Fruit fly (Drosophila melanogaster): ENCODE results near the gene Tollo.
A peak's percentile ranks its signal among the peaks of the same experiment; 100 is the strongest.

Gene Tollo

dm6 chr3L:15235289-15236080, at the start of gene Tollo:
TSS of gene Tollo (plus strand) at chr3L:15235619.
- TF ChIP-seq psq (optimal IDR thresholded peaks at IDR 0.05) (no peak), Dll (optimal IDR thresholded peaks at IDR 0.05) (no peak)

dm6 chr3L:15187782-15188181, 47.6 kb upstream of the Tollo start:
- no peak for TF ChIP-seq EcR (GFP tag; optimal IDR thresholded peaks at IDR 0.05)

- TF ChIP-seq pan (optimal IDR thresholded peaks at IDR 0.05) (no peak), psq (optimal IDR thresholded peaks at IDR 0.05) (no peak), EcR (GFP tag; optimal IDR thresholded peaks at IDR 0.05) (no peak), usp (GFP tag; optimal IDR thresholded peaks at IDR 0.05) (no peak), CG8478 (optimal IDR thresholded peaks at IDR 0.05) (no peak), Dll (optimal IDR thresholded peaks at IDR 0.05) (no peak)
Measured at dm6 chr3L:15188735-15189134, 46.7 kb upstream of the Tollo start.

dm6 chr3L:15189707-15190106, 45.7 kb upstream of the Tollo start:
- TF ChIP-seq Dll (optimal IDR thresholded peaks at IDR 0.05), result no peak
- no peak for TF ChIP-seq usp (GFP tag; optimal IDR thresholded peaks at IDR 0.05)
- TF ChIP-seq CG8478 (optimal IDR thresholded peaks at IDR 0.05), result no peak
- no peak for TF ChIP-seq EcR (GFP tag; optimal IDR thresholded peaks at IDR 0.05)
- peak; percentile 54 for TF ChIP-seq pan (optimal IDR thresholded peaks at IDR 0.05)
- TF ChIP-seq psq (optimal IDR thresholded peaks at IDR 0.05), result no peak

- TF ChIP-seq psq (optimal IDR thresholded peaks at IDR 0.05) (no peak), CG8478 (optimal IDR thresholded peaks at IDR 0.05) (no peak), pan (optimal IDR thresholded peaks at IDR 0.05) (peak; percentile 69), EcR (GFP tag; optimal IDR thresholded peaks at IDR 0.05) (no peak)
Measured at dm6 chr3L:15192172-15192571, 43.2 kb upstream of the Tollo start.

dm6 chr3L:15195548-15195947, 39.9 kb upstream of the Tollo start:
- no peak for TF ChIP-seq EcR (GFP tag; optimal IDR thresholded peaks at IDR 0.05)
- no peak for TF ChIP-seq Dll (optimal IDR thresholded peaks at IDR 0.05)
- no peak for TF ChIP-seq pan (optimal IDR thresholded peaks at IDR 0.05)
- TF ChIP-seq psq (optimal IDR thresholded peaks at IDR 0.05), result no peak
- TF ChIP-seq usp (GFP tag; optimal IDR thresholded peaks at IDR 0.05), result no peak
- TF ChIP-seq CG8478 (optimal IDR thresholded peaks at IDR 0.05), result no peak

- TF ChIP-seq Dll (optimal IDR thresholded peaks at IDR 0.05) (peak; percentile 62), pan (optimal IDR thresholded peaks at IDR 0.05) (no peak)
Measured at dm6 chr3L:15196189-15196588, 39.2 kb upstream of the Tollo start.

dm6 chr3L:15196711-15197320, 38.6 kb upstream of the Tollo start:
- TF ChIP-seq EcR (GFP tag; optimal IDR thresholded peaks at IDR 0.05) (no peak), pan (optimal IDR thresholded peaks at IDR 0.05) (no peak), CG8478 (optimal IDR thresholded peaks at IDR 0.05) (no peak), usp (GFP tag; optimal IDR thresholded peaks at IDR 0.05) (no peak), psq (optimal IDR thresholded peaks at IDR 0.05) (no peak), Dll (optimal IDR thresholded peaks at IDR 0.05) (no peak)

- TF ChIP-seq psq (optimal IDR thresholded peaks at IDR 0.05) (no peak), EcR (GFP tag; optimal IDR thresholded peaks at IDR 0.05) (no peak), Dll (optimal IDR thresholded peaks at IDR 0.05) (no peak), CG8478 (optimal IDR thresholded peaks at IDR 0.05) (no peak), usp (GFP tag; optimal IDR thresholded peaks at IDR 0.05) (no peak), pan (optimal IDR thresholded peaks at IDR 0.05) (no peak)
Measured at dm6 chr3L:15197978-15198377, 37.4 kb upstream of the Tollo start.

dm6 chr3L:15199216-15200090, 36.0 kb upstream of the Tollo start:
- TF ChIP-seq CG8478 (optimal IDR thresholded peaks at IDR 0.05) (no peak), psq (optimal IDR thresholded peaks at IDR 0.05) (no peak), pan (optimal IDR thresholded peaks at IDR 0.05) (no peak), usp (GFP tag; optimal IDR thresholded peaks at IDR 0.05) (no peak)

- TF ChIP-seq pan (optimal IDR thresholded peaks at IDR 0.05), result no peak
- no peak for TF ChIP-seq usp (GFP tag; optimal IDR thresholded peaks at IDR 0.05)
- no peak for TF ChIP-seq CG8478 (optimal IDR thresholded peaks at IDR 0.05)
- no peak for TF ChIP-seq Dll (optimal IDR thresholded peaks at IDR 0.05)
- no peak for TF ChIP-seq psq (optimal IDR thresholded peaks at IDR 0.05)
- TF ChIP-seq EcR (GFP tag; optimal IDR thresholded peaks at IDR 0.05), result no peak
Measured at dm6 chr3L:15200280-15200987, 35.0 kb upstream of the Tollo start.

- TF ChIP-seq EcR (GFP tag; optimal IDR thresholded peaks at IDR 0.05) (no peak), CG8478 (optimal IDR thresholded peaks at IDR 0.05) (no peak), pan (optimal IDR thresholded peaks at IDR 0.05) (no peak), psq (optimal IDR thresholded peaks at IDR 0.05) (no peak)
Measured at dm6 chr3L:15201351-15201750, 34.1 kb upstream of the Tollo start.
